Fruit fly (Drosophila melanogaster) whole organism, adult: ENCODE measurements around the gene Aasdh.
A peak's percentile ranks its signal among the peaks of the same experiment; 100 is the strongest.

Source experiments
- CG11617 ChIP-seq: fragments of 200-800 bp; sonication (Bioruptor generic); optimal IDR thresholded peaks from 2 replicates; lab custom pipeline; 2017; ENCODE audit warnings: mild to moderate bottlenecking, missing biosample characterization, missing genetic modification reagents, missing genetic modification characterization
- CG12768 ChIP-seq: fragments of 200-800 bp; sonication (Bioruptor generic); optimal IDR thresholded peaks from 2 replicates; lab custom pipeline; 2017; ENCODE audit warnings: missing biosample characterization, missing genetic modification characterization, mild to moderate bottlenecking, moderate library complexity, missing genetic modification reagents
- CG14711 ChIP-seq: fragments of 200-800 bp; sonication (Bioruptor generic); optimal IDR thresholded peaks from 2 replicates; lab custom pipeline; 2018; ENCODE audit warnings: missing biosample characterization, mild to moderate bottlenecking, missing genetic modification characterization, moderate library complexity
- CG1620 ChIP-seq: fragments of 200-800 bp; sonication (Bioruptor generic); optimal IDR thresholded peaks from 2 replicates; lab custom pipeline; 2016; ENCODE audit warnings: missing biosample characterization, missing genetic modification characterization
- CG33017 ChIP-seq: fragments of 200-800 bp; sonication (Bioruptor generic); optimal IDR thresholded peaks from 2 replicates; lab custom pipeline; 2018; ENCODE audit warnings: missing biosample characterization, mild to moderate bottlenecking, missing genetic modification characterization, moderate library complexity
- CG5204 ChIP-seq: fragments of 200-800 bp; sonication (Bioruptor generic); optimal IDR thresholded peaks from 2 replicates; lab custom pipeline; 2016; ENCODE audit warnings: missing biosample characterization, missing genetic modification characterization
- CG7045 ChIP-seq: fragments of 200-800 bp; sonication (Bioruptor generic); optimal IDR thresholded peaks from 2 replicates; lab custom pipeline; 2017; ENCODE audit warnings: missing biosample characterization, mild to moderate bottlenecking, missing genetic modification characterization
- CG7101 ChIP-seq: fragments of 200-800 bp; sonication (Bioruptor generic); optimal IDR thresholded peaks from 2 replicates; lab custom pipeline; 2018; ENCODE audit warnings: missing biosample characterization, mild to moderate bottlenecking, missing genetic modification characterization, moderate library complexity
- Clk ChIP-seq: fragments of 200-800 bp; sonication (Bioruptor generic); optimal IDR thresholded peaks from 2 replicates; lab custom pipeline; 2017; ENCODE audit warnings: missing biosample characterization, missing genetic modification characterization
- Crg-1 ChIP-seq: fragments of 200-800 bp; sonication (Bioruptor generic); optimal IDR thresholded peaks from 2 replicates; lab custom pipeline; 2016; ENCODE audit warnings: missing biosample characterization, missing genetic modification characterization
- Hr96 ChIP-seq: fragments of 200-800 bp; sonication (Bioruptor generic); optimal IDR thresholded peaks from 2 replicates; lab custom pipeline; 2016; ENCODE audit warnings: missing biosample characterization, missing genetic modification characterization
- Mnt ChIP-seq: fragments of 200-800 bp; sonication (Bioruptor generic); optimal IDR thresholded peaks from 2 replicates; lab custom pipeline; 2016; ENCODE audit warnings: missing biosample characterization, mild to moderate bottlenecking, missing genetic modification characterization
- bab1 ChIP-seq: fragments of 200-800 bp; sonication (Bioruptor generic); optimal IDR thresholded peaks from 3 replicates; lab custom pipeline; 2019; ENCODE audit warnings: missing biosample characterization, mild to moderate bottlenecking, missing genetic modification characterization, moderate library complexity
- cic ChIP-seq: fragments of 200-800 bp; sonication (Bioruptor generic); optimal IDR thresholded peaks from 2 replicates; lab custom pipeline; 2017; ENCODE audit warnings: missing biosample characterization, mild to moderate bottlenecking, missing genetic modification characterization, moderate library complexity
- cnc ChIP-seq, 2 experiments: fragments of >200 bp; optimal IDR thresholded peaks; 2 replicates each; lab custom pipeline; 2017
- kay ChIP-seq: fragments of 200-800 bp; sonication (Bioruptor generic); peaks from one replicate; lab custom pipeline; 2016; ENCODE audit warnings: missing biosample characterization, missing genetic modification characterization, borderline replicate concordance
- ovo ChIP-seq: fragments of 200-800 bp; sonication (Bioruptor generic); optimal IDR thresholded peaks from 2 replicates; lab custom pipeline; 2016; ENCODE audit warnings: missing biosample characterization, missing genetic modification characterization
- pad ChIP-seq: fragments of 200-800 bp; sonication (Bioruptor generic); optimal IDR thresholded peaks from 3 replicates; lab custom pipeline; 2017; ENCODE audit warnings: missing biosample characterization, missing genetic modification characterization, mild to moderate bottlenecking, moderate library complexity, missing genetic modification reagents
- tj ChIP-seq: fragments of 200-800 bp; sonication (Bioruptor generic); optimal IDR thresholded peaks from 3 replicates; lab custom pipeline; 2017; ENCODE audit warnings: missing biosample characterization, mild to moderate bottlenecking, missing genetic modification characterization, moderate library complexity
- toe ChIP-seq: fragments of 200-800 bp; sonication (Bioruptor generic); optimal IDR thresholded peaks from 2 replicates; lab custom pipeline; 2016; ENCODE audit warnings: missing biosample characterization, missing genetic modification characterization

The Aasdh gene

dm6 chr2L:8478911-8479706 is 29.7 kb upstream of the Aasdh start:
- TF ChIP-seq Mnt (GFP tag; lab: Kevin White, UChicago) (no peak), CG7045 (GFP tag; lab: Kevin White, UChicago) (no peak), CG14711 (tag; lab: Kevin White, UChicago) (no peak), tj (GFP tag; lab: Kevin White, UChicago) (no peak), ovo (no peak), cnc (optimal IDR thresholded peaks at IDR 0.05; lab: Kevin White, UChicago) (no peak), bab1 (GFP tag; lab: Kevin White, UChicago) (no peak), CG12768 (GFP tag; lab: Kevin White, UChicago) (no peak), cic (GFP tag; lab: Kevin White, UChicago) (no peak), toe (GFP tag; lab: Kevin White, UChicago) (no peak), kay (GFP tag; lab: Kevin White, UChicago) (no peak), Hr96 (GFP tag; lab: Kevin White, UChicago) (no peak)

- no peak for TF ChIP-seq CG5204 (GFP tag; lab: Kevin White, UChicago)
- no peak for TF ChIP-seq bab1 (GFP tag; lab: Kevin White, UChicago)
- no peak for TF ChIP-seq CG11617 (GFP tag; lab: Kevin White, UChicago)
- TF ChIP-seq Hr96 (GFP tag; lab: Kevin White, UChicago): no peak
- TF ChIP-seq CG7101 (tag; lab: Kevin White, UChicago): no peak
Measured at dm6 chr2L:8478379-8478778, 29.0 kb upstream of the Aasdh start.

dm6 chr2L:8477971-8478370 is 28.6 kb upstream of the Aasdh start:
- TF ChIP-seq Hr96 (GFP tag; lab: Kevin White, UChicago) (no peak), CG7101 (tag; lab: Kevin White, UChicago) (no peak), cic (GFP tag; lab: Kevin White, UChicago) (no peak), CG33017 (tag; lab: Kevin White, UChicago) (no peak), CG5204 (GFP tag; lab: Kevin White, UChicago) (no peak), CG1620 (no peak), toe (GFP tag; lab: Kevin White, UChicago) (no peak), CG12768 (GFP tag; lab: Kevin White, UChicago) (no peak), tj (GFP tag; lab: Kevin White, UChicago) (no peak), bab1 (GFP tag; lab: Kevin White, UChicago) (no peak), cnc (optimal IDR thresholded peaks at IDR 0.05; lab: Kevin White, UChicago) (no peak), CG14711 (tag; lab: Kevin White, UChicago) (no peak)

- TF ChIP-seq Crg-1 (GFP tag; lab: Kevin White, UChicago): no peak
- TF ChIP-seq Mnt (GFP tag; lab: Kevin White, UChicago): no peak
- TF ChIP-seq bab1 (GFP tag; lab: Kevin White, UChicago): no peak
- TF ChIP-seq CG12768 (GFP tag; lab: Kevin White, UChicago): no peak
- TF ChIP-seq CG11617 (GFP tag; lab: Kevin White, UChicago): no peak
- no peak for TF ChIP-seq CG5204 (GFP tag; lab: Kevin White, UChicago)
- TF ChIP-seq kay (GFP tag; lab: Kevin White, UChicago): no peak
- TF ChIP-seq toe (GFP tag; lab: Kevin White, UChicago): no peak
- no peak for TF ChIP-seq cic (GFP tag; lab: Kevin White, UChicago)
- TF ChIP-seq cnc (optimal IDR thresholded peaks at IDR 0.05; lab: Kevin White, UChicago): no peak
- TF ChIP-seq pad (GFP tag; lab: Kevin White, UChicago): no peak
- no peak for TF ChIP-seq Clk (GFP tag; lab: Kevin White, UChicago)
- TF ChIP-seq Hr96 (GFP tag; lab: Kevin White, UChicago): no peak
- no peak for TF ChIP-seq CG14711 (tag; lab: Kevin White, UChicago)
- no peak for TF ChIP-seq ovo
- no peak for TF ChIP-seq tj (GFP tag; lab: Kevin White, UChicago)
- no peak for TF ChIP-seq CG7101 (tag; lab: Kevin White, UChicago)
- TF ChIP-seq CG33017 (tag; lab: Kevin White, UChicago): no peak
- no peak for TF ChIP-seq CG7045 (GFP tag; lab: Kevin White, UChicago)
Measured at dm6 chr2L:8477049-8477448, 27.7 kb upstream of the Aasdh start, which contains the start of gene CheA29a. Gene CheA29a, plus strand, starts transcription at chr2L:8477349.

dm6 chr2L:8473448-8473847 is 24.1 kb upstream of the Aasdh start:
- TF ChIP-seq bab1 (GFP tag; lab: Kevin White, UChicago): no peak

dm6 chr2L:8471667-8472066 is 22.3 kb upstream of the Aasdh start:
- TF ChIP-seq CG12768 (GFP tag; lab: Kevin White, UChicago): no peak
- TF ChIP-seq kay (GFP tag; lab: Kevin White, UChicago): peak; percentile 20
